Worm (Caenorhabditis elegans) whole organism, L4 larva: ENCODE measurements around the gene T25B6.4.

Experiments
- D1046.2 ChIP-seq: fragments of 200-800 bp; sonication (Bioruptor generic); IDR thresholded peaks from 2 replicates; pipeline ENCODE4 v1.3.6; 2022; ENCODE audit warnings: missing genetic modification characterization, missing compliant biosample characterization
- F10B5.3 ChIP-seq: sonication (generic microtip); optimal IDR thresholded peaks from 2 replicates; lab custom pipeline; 2016; ENCODE audit warnings: mild to moderate bottlenecking, missing genetic modification characterization, missing compliant biosample characterization
- F26F4.8 ChIP-seq: fragments of 200-800 bp; sonication (Bioruptor generic); conservative IDR thresholded peaks from 2 replicates; pipeline ENCODE4 v1.3.6; 2022; ENCODE audit warnings: missing genetic modification characterization, missing compliant biosample characterization
- F37D6.2 ChIP-seq: sonication (generic microtip); optimal IDR thresholded peaks from 2 replicates; lab custom pipeline; 2016; ENCODE audit warnings: mild to moderate bottlenecking, missing genetic modification characterization, missing compliant biosample characterization
- T20F7.1 ChIP-seq: fragments of 200-800 bp; sonication (Bioruptor generic); optimal IDR thresholded peaks from 2 replicates; lab custom pipeline; 2018; ENCODE audit warnings: mild to moderate bottlenecking, missing genetic modification characterization, missing compliant biosample characterization
- T26A8.4 ChIP-seq: fragments of 200-800 bp; sonication (Bioruptor generic); IDR thresholded peaks from 2 replicates; pipeline ENCODE4 v1.3.6; 2022; ENCODE audit warnings: missing genetic modification characterization, missing compliant biosample characterization
- aha-1 ChIP-seq: fragments of 150-350 bp; peaks from one replicate; lab custom pipeline; 2014; ENCODE audit warnings: missing biosample characterization, missing genetic modification characterization
- aly-2 ChIP-seq: sonication (generic microtip); optimal IDR thresholded peaks from 2 replicates; lab custom pipeline; 2018; ENCODE audit warnings: missing biosample characterization, missing genetic modification characterization
- arid-1 ChIP-seq: fragments of 200-800 bp; sonication (Bioruptor generic); conservative IDR thresholded peaks from 2 replicates; pipeline ENCODE4 v1.3.6; 2022; ENCODE audit warnings: missing genetic modification reagents, missing genetic modification characterization, missing compliant biosample characterization
- ceh-20 ChIP-seq: fragments of 200-800 bp; sonication (Bioruptor generic); IDR thresholded peaks from 2 replicates; pipeline ENCODE4 v1.3.6; 2022; ENCODE audit warnings: missing genetic modification reagents, missing genetic modification characterization, missing compliant biosample characterization
- ctbp-1 ChIP-seq: fragments of 200-800 bp; sonication (Bioruptor generic); IDR thresholded peaks from 2 replicates; pipeline ENCODE4 v1.3.6; 2022; ENCODE audit warnings: missing genetic modification reagents, missing genetic modification characterization, missing compliant biosample characterization
- daf-12 ChIP-seq: fragments of 150-350 bp; optimal IDR thresholded peaks from 2 replicates; lab custom pipeline; 2014; ENCODE audit warnings: missing biosample characterization, missing genetic modification reagents, missing genetic modification characterization
- daf-8 ChIP-seq: fragments of 200-800 bp; sonication (Bioruptor generic); IDR thresholded peaks from 2 replicates; pipeline ENCODE4 v1.3.6; 2022; ENCODE audit warnings: missing genetic modification characterization, missing compliant biosample characterization
- dmd-8 ChIP-seq: fragments of 200-800 bp; sonication (Bioruptor generic); IDR thresholded peaks from 2 replicates; pipeline ENCODE4 v1.3.6; 2022; ENCODE audit warnings: missing genetic modification characterization, missing compliant biosample characterization
- dmd-9 ChIP-seq: fragments of 200-800 bp; sonication (Bioruptor generic); IDR thresholded peaks from 2 replicates; pipeline ENCODE4 v1.3.6; 2022; ENCODE audit warnings: missing genetic modification reagents, missing genetic modification characterization, missing compliant biosample characterization
- dpl-1 ChIP-seq: fragments of 150-350 bp; optimal IDR thresholded peaks from 2 replicates; lab custom pipeline; 2014; ENCODE audit warnings: missing biosample characterization, missing genetic modification reagents, missing genetic modification characterization
- egl-27 ChIP-seq: sonication (generic microtip); optimal IDR thresholded peaks from 3 replicates; lab custom pipeline; 2017; ENCODE audit warnings: missing biosample characterization, missing genetic modification reagents, missing genetic modification characterization
- egl-43 ChIP-seq: fragments of 200-800 bp; sonication (Bioruptor generic); IDR thresholded peaks from 2 replicates; pipeline ENCODE4 v1.3.6; 2022; ENCODE audit warnings: missing genetic modification reagents, missing genetic modification characterization, missing compliant biosample characterization
- fos-1 ChIP-seq: fragments of 150-350 bp; optimal IDR thresholded peaks from 2 replicates; lab custom pipeline; 2014; ENCODE audit warnings: missing biosample characterization, missing genetic modification characterization
- hif-1 ChIP-seq, 2 experiments: sonication (generic microtip); optimal IDR thresholded peaks; 2 replicates each; lab custom pipeline; 2016 to 2017; ENCODE audit warnings: missing compliant biosample characterization in 2 of 2, missing genetic modification characterization in 2 of 2, missing genetic modification reagents in 2 of 2, missing genotype in 2 of 2, mild to moderate bottlenecking in 1 of 2
- hlh-11 ChIP-seq: fragments of 200-800 bp; sonication (Bioruptor generic); optimal IDR thresholded peaks from 2 replicates; lab custom pipeline; 2018; ENCODE audit warnings: mild to moderate bottlenecking, missing genetic modification characterization, missing compliant biosample characterization
- hmg-1.1 ChIP-seq: fragments of 200-800 bp; sonication (Bioruptor generic); IDR thresholded peaks from 2 replicates; pipeline ENCODE4 v1.3.6; 2022; ENCODE audit warnings: missing genetic modification reagents, missing genetic modification characterization, missing compliant biosample characterization
- jun-1 ChIP-seq: fragments of 150-350 bp; optimal IDR thresholded peaks from 2 replicates; lab custom pipeline; 2014; ENCODE audit warnings: missing biosample characterization, missing genetic modification reagents, missing genetic modification characterization
- lin-1 ChIP-seq: fragments of 200-800 bp; sonication (Bioruptor generic); IDR thresholded peaks from 2 replicates; pipeline ENCODE4 v1.3.6; 2022; ENCODE audit warnings: missing genetic modification reagents, missing genetic modification characterization, missing compliant biosample characterization
- lin-13 ChIP-seq: fragments of 150-350 bp; optimal IDR thresholded peaks from 2 replicates; lab custom pipeline; 2014; ENCODE audit warnings: missing biosample characterization, missing genetic modification reagents, missing genetic modification characterization
- lin-15B ChIP-seq: fragments of 150-350 bp; sonication (generic microtip); optimal IDR thresholded peaks from 3 replicates; lab custom pipeline; 2014; ENCODE audit warnings: missing biosample characterization, missing genetic modification characterization
- lin-29 ChIP-seq: fragments of 200-800 bp; sonication (Bioruptor generic); IDR thresholded peaks from 2 replicates; pipeline ENCODE4 v1.3.6; 2022; ENCODE audit warnings: missing genetic modification reagents, missing genetic modification characterization, missing compliant biosample characterization
- lin-38 ChIP-seq: fragments of 200-800 bp; sonication (Bioruptor generic); IDR thresholded peaks from 2 replicates; pipeline ENCODE4 v1.3.6; 2022; ENCODE audit warnings: missing genetic modification reagents, missing genetic modification characterization, missing compliant biosample characterization
- lin-39 ChIP-seq: fragments of 150-350 bp; optimal IDR thresholded peaks from 2 replicates; lab custom pipeline; 2014; ENCODE audit warnings: missing biosample characterization, missing genetic modification reagents, missing genetic modification characterization
- madf-5 ChIP-seq, 2 experiments: fragments of 200-800 bp; sonication (Bioruptor generic); IDR thresholded peaks; 2 replicates each; pipeline ENCODE4 v1.3.6; 2022; ENCODE audit warnings: missing compliant biosample characterization in 2 of 2, missing genetic modification characterization in 2 of 2
- mdl-1 ChIP-seq, 2 experiments: fragments of 150-350 bp in 1 of 2; sonication (generic microtip) in 1 of 2; optimal IDR thresholded peaks; 2 replicates each; lab custom pipeline; 2014 to 2017; ENCODE audit warnings: missing biosample characterization in 2 of 2, missing genetic modification characterization in 2 of 2
- mdt-29 ChIP-seq: fragments of 200-800 bp; sonication (Bioruptor generic); IDR thresholded peaks from 2 replicates; pipeline ENCODE4 v1.3.6; 2022; ENCODE audit warnings: missing genetic modification reagents, missing genetic modification characterization, missing compliant biosample characterization
- mep-1 ChIP-seq: fragments of 150-350 bp; sonication (generic microtip); optimal IDR thresholded peaks from 3 replicates; lab custom pipeline; 2014; ENCODE audit warnings: missing biosample characterization, missing genetic modification characterization
- mes-2 ChIP-seq: sonication (generic microtip); optimal IDR thresholded peaks from 2 replicates; lab custom pipeline; 2016; ENCODE audit warnings: missing genotype, mild to moderate bottlenecking, missing genetic modification characterization, missing compliant biosample characterization; ENCODE audit not compliant: poor library complexity, severe bottlenecking
- nhr-10 ChIP-seq: fragments of 150-350 bp; optimal IDR thresholded peaks from 2 replicates; lab custom pipeline; 2014; ENCODE audit warnings: missing biosample characterization, missing genetic modification characterization
- nhr-102 ChIP-seq: sonication (generic microtip); optimal IDR thresholded peaks from 2 replicates; lab custom pipeline; 2016; ENCODE audit warnings: mild to moderate bottlenecking, missing genetic modification characterization, moderate library complexity, missing compliant biosample characterization
- nhr-11 ChIP-seq: fragments of 150-350 bp; optimal IDR thresholded peaks from 2 replicates; lab custom pipeline; 2014; ENCODE audit warnings: missing biosample characterization, missing genetic modification characterization
- nhr-25 ChIP-seq: sonication (generic microtip); optimal IDR thresholded peaks from 2 replicates; lab custom pipeline; 2017; ENCODE audit warnings: missing genetic modification characterization, mild to moderate bottlenecking, missing compliant biosample characterization, antibody characterized with exemption, moderate library complexity, borderline replicate concordance; ENCODE audit not compliant: insufficient read depth
- nhr-41 ChIP-seq: fragments of 200-800 bp; sonication (Bioruptor generic); IDR thresholded peaks from 2 replicates; pipeline ENCODE4 v1.3.6; 2022; ENCODE audit warnings: missing genetic modification reagents, missing genetic modification characterization, missing compliant biosample characterization
- nhr-6 ChIP-seq: fragments of 150-350 bp; optimal IDR thresholded peaks from 2 replicates; lab custom pipeline; 2014; ENCODE audit warnings: missing biosample characterization, missing genetic modification characterization
- rbr-2 ChIP-seq: sonication (generic microtip); optimal IDR thresholded peaks from 2 replicates; lab custom pipeline; 2016; ENCODE audit warnings: missing genotype, missing genetic modification characterization, missing compliant biosample characterization
- skn-1 ChIP-seq: fragments of 150-350 bp; optimal IDR thresholded peaks from 2 replicates; lab custom pipeline; 2014; ENCODE audit warnings: missing biosample characterization, missing genetic modification characterization
- snpc-1.2 ChIP-seq: fragments of 200-800 bp; sonication (Bioruptor generic); IDR thresholded peaks from 2 replicates; pipeline ENCODE4 v1.3.6; 2022; ENCODE audit warnings: missing genetic modification reagents, missing genetic modification characterization, missing compliant biosample characterization
- snpc-4 ChIP-seq: fragments of 150-350 bp; optimal IDR thresholded peaks from 2 replicates; lab custom pipeline; 2014; ENCODE audit warnings: missing biosample characterization, missing genetic modification characterization
- spr-1 ChIP-seq: sonication (generic microtip); optimal IDR thresholded peaks from 2 replicates; lab custom pipeline; 2016; ENCODE audit warnings: mild to moderate bottlenecking, missing genetic modification characterization, missing compliant biosample characterization
- tag-97 ChIP-seq: fragments of 200-800 bp; sonication (Bioruptor generic); IDR thresholded peaks from 2 replicates; pipeline ENCODE4 v1.3.6; 2022; ENCODE audit warnings: missing genetic modification characterization, missing compliant biosample characterization
- unc-130 ChIP-seq: sonication (generic microtip); optimal IDR thresholded peaks from 2 replicates; lab custom pipeline; 2016; ENCODE audit warnings: missing genetic modification reagents, missing genetic modification characterization, missing compliant biosample characterization
- zfp-3 ChIP-seq: fragments of 200-800 bp; sonication (Bioruptor generic); conservative IDR thresholded peaks from 2 replicates; pipeline ENCODE4 v1.3.6; 2022; ENCODE audit warnings: missing genetic modification reagents, missing genetic modification characterization, missing compliant biosample characterization
- zip-2 ChIP-seq: fragments of 150-350 bp; optimal IDR thresholded peaks from 2 replicates; lab custom pipeline; 2014; ENCODE audit warnings: missing biosample characterization, missing genetic modification characterization
- ztf-11 ChIP-seq: fragments of 150-350 bp; optimal IDR thresholded peaks from 2 replicates; lab custom pipeline; 2014; ENCODE audit warnings: missing biosample characterization, missing genetic modification characterization

T25B6.4 gene

ce11 chrX:8969111-8970048 is 46.1 kb upstream of the T25B6.4 start (continued):
- TF ChIP-seq snpc-4 (no peak), egl-27 (no peak), skn-1 (tag; lab: Kevin White, UChicago) (no peak), lin-39 (no peak), tag-97 (GFP tag; lab: Robert Waterston, UW) (no peak), nhr-102 (tag; lab: Kevin White, UChicago) (peak; percentile 63), lin-38 (GFP tag; lab: Robert Waterston, UW) (peak; percentile 53), dmd-8 (GFP tag; lab: Robert Waterston, UW) (no peak), hif-1 (tag; optimal IDR thresholded peaks at IDR 0.05; lab: Kevin White, UChicago) (no peak), daf-12 (tag; lab: Kevin White, UChicago) (no peak), F26F4.8 (GFP tag; lab: Robert Waterston, UW) (no peak), zip-2 (tag; lab: Kevin White, UChicago) (peak; percentile 65), lin-15B (no peak), mep-1 (tag; lab: Kevin White, UChicago) (peak; percentile 31), aly-2 (no peak), lin-13 (GFP tag; lab: Kevin White, UChicago) (peak; percentile 29), mes-2 (tag; lab: Kevin White, UChicago) (no peak), nhr-11 (tag; lab: Kevin White, UChicago) (no peak), nhr-6 (no peak), aha-1 (peak; percentile 53), dmd-9 (GFP tag; lab: Robert Waterston, UW) (0 out of 2 replicates have a peak, but pooled peaks have one; percentile 16), hmg-1.1 (GFP tag; lab: Robert Waterston, UW) (peak; percentile 66), arid-1 (0 out of 2 replicates have a peak, but pooled peaks have one; percentile 18), fos-1 (no peak), unc-130 (GFP tag; lab: Kevin White, UChicago) (no peak), zfp-3 (GFP tag; lab: Robert Waterston, UW) (peak; percentile 66; the same call in 1 of the 2 replicates), egl-43 (GFP tag; lab: Robert Waterston, UW) (no peak; the same call in 1 of the 2 replicates), mdl-1 (tag; optimal IDR thresholded peaks at IDR 0.05; lab: Kevin White, UChicago) (no peak), ctbp-1 (GFP tag; lab: Robert Waterston, UW) (peak; percentile 42), lin-1 (GFP tag; lab: Robert Waterston, UW) (no peak), ztf-11 (no peak), D1046.2 (peak; percentile 5; the same call in 1 of the 2 replicates), daf-8 (GFP tag; lab: Robert Waterston, UW) (no peak), nhr-25 (tag; lab: Kevin White, UChicago) (peak; percentile 12), madf-5 (GFP tag; IDR thresholded peaks at IDR 0.05; lab: Robert Waterston, UW) (no peak), jun-1 (tag; lab: Kevin White, UChicago) (no peak), ceh-20 (GFP tag; lab: Robert Waterston, UW) (no peak), nhr-41 (GFP tag; lab: Robert Waterston, UW) (0 out of 2 replicates have a peak, but pooled peaks have one; percentile 13), F10B5.3 (tag; lab: Kevin White, UChicago) (peak; percentile 7), lin-29 (GFP tag; lab: Robert Waterston, UW) (no peak), T20F7.1 (GFP tag; lab: Kevin White, UChicago) (no peak), rbr-2 (tag; lab: Kevin White, UChicago) (peak; percentile 24), hlh-11 (no peak), spr-1 (peak; percentile 43), F37D6.2 (no peak), T26A8.4 (GFP tag; lab: Robert Waterston, UW) (no peak), nhr-10 (tag; lab: Kevin White, UChicago) (no peak), mdt-29 (no peak), dpl-1 (GFP tag; lab: Kevin White, UChicago) (peak; percentile 16), snpc-1.2 (GFP tag; lab: Robert Waterston, UW) (peak; percentile 70)
